Fruit fly (Drosophila melanogaster) Kc167 (cell line): ENCODE data around the gene CG6933.

ENCODE experiments used
- Myc ChIP-seq: fragments of >200 bp; optimal IDR thresholded peaks from 2 replicates; lab custom pipeline; 2017; ENCODE audit warnings: missing external identifiers
- Sin3A ChIP-seq: fragments of >200 bp; optimal IDR thresholded peaks from 2 replicates; lab custom pipeline; 2018; ENCODE audit warnings: missing external identifiers
- h ChIP-seq: fragments of >200 bp; optimal IDR thresholded peaks from 3 replicates; lab custom pipeline; 2018; ENCODE audit warnings: missing external identifiers
- insv ChIP-seq: fragments of >200 bp; optimal IDR thresholded peaks from 3 replicates; lab custom pipeline; 2018; ENCODE audit warnings: missing external identifiers
- psq ChIP-seq: fragments of >200 bp; optimal IDR thresholded peaks from 2 replicates; lab custom pipeline; 2017; ENCODE audit warnings: missing external identifiers
- ttk ChIP-seq: sonication (Bioruptor generic); optimal IDR thresholded peaks from 2 replicates; lab custom pipeline; 2017; ENCODE audit warnings: missing external identifiers

CG6933 gene

DNA sequence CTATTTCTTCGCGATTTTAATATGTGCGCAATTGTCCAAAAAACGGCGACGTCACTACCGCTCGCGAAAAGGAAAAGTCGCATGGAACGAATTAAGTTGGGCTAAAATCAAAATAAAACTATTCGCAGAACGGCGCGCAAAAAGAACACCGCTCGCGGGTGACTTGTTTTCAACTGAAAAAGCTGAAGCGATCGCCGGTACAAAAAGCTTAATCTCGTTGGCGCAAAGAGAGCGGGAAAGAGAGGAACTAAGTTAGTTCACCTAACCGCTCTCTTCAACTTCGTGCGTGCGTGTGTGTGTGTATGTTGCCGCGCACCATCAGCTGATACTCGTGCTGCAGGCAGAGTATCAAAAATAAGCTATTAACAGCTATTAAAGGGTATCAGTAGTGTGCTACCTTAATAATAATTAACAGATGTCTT lies 22.1 kb downstream of the CG6933 start, which contains the start of gene CG42674:
CG42674 (minus strand) TSS at position 180 of the 422 bp plus-strand sequence.
- TF ChIP-seq h (lab: Kevin White, UChicago) (no peak), Myc (no peak), Sin3A (lab: Kevin White, UChicago) (no peak), psq (no peak), insv (lab: Kevin White, UChicago) (no peak), ttk (lab: Kevin White, UChicago) (no peak)

- TF ChIP-seq Myc (no peak), psq (no peak), h (lab: Kevin White, UChicago) (no peak), insv (lab: Kevin White, UChicago) (no peak), Sin3A (lab: Kevin White, UChicago) (no peak), ttk (lab: Kevin White, UChicago) (no peak)
Measured at dm6 chr3L:20197698-20198097, 22.5 kb downstream of the CG6933 start.

- TF ChIP-seq Myc (no peak), Sin3A (lab: Kevin White, UChicago) (no peak), h (lab: Kevin White, UChicago) (no peak), ttk (lab: Kevin White, UChicago) (no peak), psq (no peak), insv (lab: Kevin White, UChicago) (no peak)
Measured at dm6 chr3L:20197213-20197612, 23.0 kb downstream of the CG6933 start.

dm6 chr3L:20196321-20196720 lies 23.9 kb downstream of the CG6933 start:
- no peak for TF ChIP-seq h (lab: Kevin White, UChicago)
- TF ChIP-seq Myc: no peak
- no peak for TF ChIP-seq Sin3A (lab: Kevin White, UChicago)
- TF ChIP-seq psq: no peak
- TF ChIP-seq ttk (lab: Kevin White, UChicago): no peak
- TF ChIP-seq insv (lab: Kevin White, UChicago): no peak

- TF ChIP-seq psq (no peak), Sin3A (lab: Kevin White, UChicago) (no peak), Myc (no peak), h (lab: Kevin White, UChicago) (no peak), ttk (lab: Kevin White, UChicago) (no peak), insv (lab: Kevin White, UChicago) (no peak)
Measured at dm6 chr3L:20195875-20196274, 24.3 kb downstream of the CG6933 start.

DNA sequence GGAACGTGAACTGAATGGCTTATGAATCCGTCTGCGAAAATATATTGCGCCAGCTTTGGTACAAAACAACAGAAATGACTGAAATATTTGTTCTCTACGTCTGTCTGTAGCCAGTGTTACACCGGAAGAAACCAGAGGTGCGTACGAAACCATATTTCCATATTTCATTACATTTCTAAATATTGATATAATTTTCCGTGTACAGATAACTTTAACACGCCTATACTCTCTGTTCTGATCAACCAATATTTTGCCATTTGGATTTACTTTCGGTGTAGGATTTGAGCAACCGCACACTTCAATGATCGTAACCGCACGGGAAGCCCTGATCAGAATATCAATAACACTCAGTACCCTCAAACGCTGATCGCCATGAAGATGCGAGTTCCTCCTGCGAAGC lies 25.5 kb downstream of the CG6933 start:
- TF ChIP-seq h (lab: Kevin White, UChicago) (no peak), insv (lab: Kevin White, UChicago) (no peak), psq (no peak), Sin3A (lab: Kevin White, UChicago) (no peak), ttk (lab: Kevin White, UChicago) (no peak), Myc (no peak)

DNA sequence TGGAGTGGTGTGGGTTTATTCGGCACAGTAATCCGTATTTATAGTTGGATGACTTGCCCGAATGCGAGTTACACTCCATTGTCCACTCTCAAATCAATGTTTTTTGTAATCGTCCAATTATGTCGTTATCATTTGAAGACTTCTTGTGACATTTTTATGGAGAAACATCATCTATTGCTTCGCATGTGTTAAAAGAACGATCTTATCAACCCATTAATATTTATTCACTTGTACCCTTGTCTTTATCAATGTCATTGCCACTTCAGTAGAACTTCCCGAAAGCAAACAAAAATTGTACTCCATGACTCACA lies 26.5 kb downstream of the CG6933 start:
- no peak for TF ChIP-seq insv (lab: Kevin White, UChicago)

dm6 chr3L:20192872-20193747 lies 27.1 kb downstream of the CG6933 start:
- no peak for TF ChIP-seq ttk (lab: Kevin White, UChicago)

DNA sequence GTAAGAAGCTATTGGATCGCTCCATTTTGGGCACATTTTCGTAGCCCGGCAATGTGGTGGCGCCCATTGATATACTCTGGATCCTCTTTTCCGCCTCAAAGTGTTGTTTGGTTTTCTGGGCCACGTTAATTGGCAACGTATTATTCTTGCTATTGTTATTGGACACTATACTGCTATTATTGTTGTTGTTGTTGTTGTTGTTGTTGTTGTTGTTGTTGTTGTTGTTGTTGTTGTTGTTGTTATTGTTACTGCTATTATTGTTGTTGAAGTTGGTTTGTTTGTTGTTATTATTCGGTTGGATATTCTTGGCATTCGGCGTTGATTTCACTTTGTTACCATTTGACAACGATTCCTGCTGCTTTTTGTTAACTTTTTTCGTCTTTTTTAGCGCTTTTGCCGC lies 28.4 kb downstream of the CG6933 start:
- TF ChIP-seq Sin3A (lab: Kevin White, UChicago) (no peak), Myc (no peak), h (lab: Kevin White, UChicago) (no peak), ttk (lab: Kevin White, UChicago) (no peak), insv (lab: Kevin White, UChicago) (no peak), psq (no peak)

dm6 chr3L:20187885-20188570 lies 32.2 kb downstream of the CG6933 start, which contains the start of gene Ssk:
Gene Ssk, plus strand, starts transcription at chr3L:20188522.
- TF ChIP-seq Sin3A (lab: Kevin White, UChicago) (no peak), ttk (lab: Kevin White, UChicago) (no peak)

dm6 chr3L:20186294-20187020 lies 33.8 kb downstream of the CG6933 start:
- no peak for TF ChIP-seq h (lab: Kevin White, UChicago)
- TF ChIP-seq Myc: no peak
- no peak for TF ChIP-seq ttk (lab: Kevin White, UChicago)
- TF ChIP-seq psq: no peak
- no peak for TF ChIP-seq insv (lab: Kevin White, UChicago)
- no peak for TF ChIP-seq Sin3A (lab: Kevin White, UChicago)

dm6 chr3L:20185886-20186285 lies 34.3 kb downstream of the CG6933 start:
- TF ChIP-seq Sin3A (lab: Kevin White, UChicago) (no peak), psq (no peak), h (lab: Kevin White, UChicago) (no peak), insv (lab: Kevin White, UChicago) (no peak), ttk (lab: Kevin White, UChicago) (no peak), Myc (no peak)
